Worm (Caenorhabditis elegans): Measurements from ENCODE around the gene R08C7.12.

The R08C7.12 gene

ce11 chrIV:4445711-4446290 is 3.7 kb upstream of the R08C7.12 start, which contains the start of the genes wapl-1 and htz-1 (continued):
- TF ChIP-seq hmg-11 (tag; optimal IDR thresholded peaks at IDR 0.05) (peak; percentile 90), nhr-237 (tag; optimal IDR thresholded peaks at IDR 0.05) (no peak), zag-1 (tag; optimal IDR thresholded peaks at IDR 0.05) (peak; percentile 42), daf-12 (tag; optimal IDR thresholded peaks at IDR 0.05) (peak; percentile 42), nhr-25 (tag; optimal IDR thresholded peaks at IDR 0.05) (peak; percentile 98), jun-1 (tag; optimal IDR thresholded peaks at IDR 0.05) (peak; percentile 92), nhr-77 (tag; optimal IDR thresholded peaks at IDR 0.05) (peak; percentile 69), lsy-12 (tag; optimal IDR thresholded peaks at IDR 0.05) (peak; percentile 94)

ce11 chrIV:4446884-4447283 is 2.7 kb upstream of the R08C7.12 start:
- TF ChIP-seq ZK546.5 (tag; optimal IDR thresholded peaks at IDR 0.05) = peak; percentile 1
- TF ChIP-seq mml-1 (tag; optimal IDR thresholded peaks at IDR 0.05) = no peak
- no peak for TF ChIP-seq daf-12 (tag; optimal IDR thresholded peaks at IDR 0.05)
- TF ChIP-seq nhr-77 (tag; optimal IDR thresholded peaks at IDR 0.05) = no peak
- no peak for TF ChIP-seq elt-2 (tag; optimal IDR thresholded peaks at IDR 0.05)
- TF ChIP-seq ama-1 (optimal IDR thresholded peaks at IDR 0.05) = peak; percentile 83
- no peak for TF ChIP-seq nhr-12 (tag; optimal IDR thresholded peaks at IDR 0.05)
- TF ChIP-seq nhr-25 (tag; optimal IDR thresholded peaks at IDR 0.05) = peak; percentile 50
- TF ChIP-seq ztf-4 (tag; optimal IDR thresholded peaks at IDR 0.05) = no peak
- TF ChIP-seq pha-4 (tag; optimal IDR thresholded peaks at IDR 0.05) = peak; percentile 65
- TF ChIP-seq fos-1 (tag; optimal IDR thresholded peaks at IDR 0.05) = no peak
- peak; percentile 43 for TF ChIP-seq nhr-23 (tag; optimal IDR thresholded peaks at IDR 0.05)
- TF ChIP-seq eor-1 (tag; optimal IDR thresholded peaks at IDR 0.05) = no peak
- peak; percentile 42 for TF ChIP-seq R02D3.7 (tag; optimal IDR thresholded peaks at IDR 0.05)
- TF ChIP-seq zag-1 (tag; optimal IDR thresholded peaks at IDR 0.05) = no peak
- TF ChIP-seq jun-1 (tag; optimal IDR thresholded peaks at IDR 0.05) = no peak
- no peak for TF ChIP-seq ztf-11 (tag; optimal IDR thresholded peaks at IDR 0.05)
- TF ChIP-seq pqm-1 (tag; optimal IDR thresholded peaks at IDR 0.05) = peak; percentile 20
- TF ChIP-seq nfya-1 (tag; optimal IDR thresholded peaks at IDR 0.05; ENCODE audit: insufficient read depth) = peak; percentile 59
- no peak for TF ChIP-seq nhr-76 (tag; optimal IDR thresholded peaks at IDR 0.05)
- TF ChIP-seq ceh-28 (tag; optimal IDR thresholded peaks at IDR 0.05) = peak; percentile 84
- TF ChIP-seq lsy-12 (tag; optimal IDR thresholded peaks at IDR 0.05) = no peak
- TF ChIP-seq egl-27 (tag; optimal IDR thresholded peaks at IDR 0.05) = no peak

- no peak for TF ChIP-seq lin-15B (tag; optimal IDR thresholded peaks at IDR 0.05)
- TF ChIP-seq nhr-12 (tag; optimal IDR thresholded peaks at IDR 0.05) = no peak
Measured at ce11 chrIV:4447284-4447366, 2.4 kb upstream of the R08C7.12 start, which contains the start of gene chat-1. Gene chat-1, plus strand, starts transcription at chrIV:4447331.

- TF ChIP-seq fkh-10 (GFP tag; optimal IDR thresholded peaks at IDR 0.05) (no peak), ztf-11 (tag; optimal IDR thresholded peaks at IDR 0.05) (no peak), snpc-4 (tag; optimal IDR thresholded peaks at IDR 0.05) (no peak)
Measured at ce11 chrIV:4447367-4447766, 2.2 kb upstream of the R08C7.12 start.

ce11 chrIV:4448343-4448742 is 1.2 kb upstream of the R08C7.12 start:
- TF ChIP-seq ceh-28 (tag; optimal IDR thresholded peaks at IDR 0.05) (no peak), ceh-9 (tag; optimal IDR thresholded peaks at IDR 0.05) (no peak), lsy-12 (tag; optimal IDR thresholded peaks at IDR 0.05) (no peak), unc-62 (GFP tag; optimal IDR thresholded peaks at IDR 0.05) (no peak), nhr-237 (tag; optimal IDR thresholded peaks at IDR 0.05) (no peak), pha-4 (tag; optimal IDR thresholded peaks at IDR 0.05) (peak; percentile 8), mdl-1 (tag; optimal IDR thresholded peaks at IDR 0.05) (no peak)

ce11 chrIV:4449843-4450242 is 304 bp downstream of the R08C7.12 start:
- TF ChIP-seq unc-62 (GFP tag; optimal IDR thresholded peaks at IDR 0.05) = no peak
- peak; percentile 38 for TF ChIP-seq pha-4 (tag; optimal IDR thresholded peaks at IDR 0.05)
- TF ChIP-seq skn-1 (tag; optimal IDR thresholded peaks at IDR 0.05) = no peak
- TF ChIP-seq pqm-1 (tag; optimal IDR thresholded peaks at IDR 0.05) = peak; percentile 88
- TF ChIP-seq nhr-43 (tag; optimal IDR thresholded peaks at IDR 0.05; ENCODE audit: poor library complexity, severe bottlenecking) = peak; percentile 57
- TF ChIP-seq nhr-23 (tag; optimal IDR thresholded peaks at IDR 0.05) = peak; percentile 5
- peak; percentile 86 for TF ChIP-seq elt-2 (tag; optimal IDR thresholded peaks at IDR 0.05)
- peak; percentile 13 for TF ChIP-seq ama-1 (optimal IDR thresholded peaks at IDR 0.05)
- no peak for TF ChIP-seq eor-1 (tag; optimal IDR thresholded peaks at IDR 0.05)

All from whole organism, L3 larva.